Fruit fly (Drosophila melanogaster): ENCODE results near the gene CG17652.

- TF ChIP-seq Hr4 (GFP tag; optimal IDR thresholded peaks at IDR 0.05) (no peak), salr (GFP tag; optimal IDR thresholded peaks at IDR 0.05) (no peak), CG6854 (GFP tag; optimal IDR thresholded peaks at IDR 0.05) (no peak), eg (GFP tag; IDR thresholded peaks at IDR 0.05) (no peak), Hr38 (GFP tag; optimal IDR thresholded peaks at IDR 0.05) (no peak), Eip93F (GFP tag; optimal IDR thresholded peaks at IDR 0.05) (no peak), CG16779 (tag; optimal IDR thresholded peaks at IDR 0.05) (no peak), ss (GFP tag; optimal IDR thresholded peaks at IDR 0.05) (no peak)
Measured at dm6 chr2L:1717247-1717646, 14.9 kb downstream of the CG17652 start.
